Fruit fly (Drosophila melanogaster) whole organism, embryonic: Measurements from ENCODE around the gene CG10347.

Experiments used
- Adf1 ChIP-seq: fragments of 200-800 bp; sonication (Bioruptor generic); IDR thresholded peaks from 2 replicates; pipeline ENCODE4 v1.3.6; 2022; ENCODE audit warnings: missing biosample characterization, missing genetic modification characterization
- Aef1 ChIP-seq: fragments of 200-800 bp; sonication (Bioruptor generic); IDR thresholded peaks from 3 replicates; pipeline ENCODE4 v1.3.6; 2022; ENCODE audit warnings: missing biosample characterization, missing genetic modification characterization
- Bgb ChIP-seq: fragments of 200-800 bp; sonication (Bioruptor generic); IDR thresholded peaks from 2 replicates; pipeline ENCODE4 v1.3.6; 2022; ENCODE audit warnings: missing biosample characterization, missing genetic modification characterization; ENCODE audit not compliant: partially characterized antibody
- CG12071 ChIP-seq: fragments of 200-800 bp; sonication (Bioruptor generic); optimal IDR thresholded peaks from 3 replicates; lab custom pipeline; 2018; ENCODE audit warnings: missing biosample characterization, mild to moderate bottlenecking, missing genetic modification characterization
- CG14667 ChIP-seq: fragments of 200-800 bp; sonication (Bioruptor generic); IDR thresholded peaks from 2 replicates; pipeline ENCODE4 v1.3.6; 2022; ENCODE audit warnings: missing biosample characterization, missing genetic modification characterization
- CG16863 ChIP-seq: fragments of 200-800 bp; sonication (Bioruptor generic); optimal IDR thresholded peaks from 3 replicates; lab custom pipeline; 2016; ENCODE audit warnings: missing biosample characterization, missing genetic modification characterization
- CG17385 ChIP-seq: fragments of 200-800 bp; sonication (Bioruptor generic); optimal IDR thresholded peaks from 3 replicates; lab custom pipeline; 2018; ENCODE audit warnings: missing biosample characterization, mild to moderate bottlenecking, missing genetic modification characterization
- CG18764 ChIP-seq: fragments of 200-800 bp; sonication (Bioruptor generic); optimal IDR thresholded peaks from 3 replicates; lab custom pipeline; 2016; ENCODE audit warnings: missing biosample characterization, missing genetic modification characterization
- CG30403 ChIP-seq: fragments of 200-800 bp; sonication (Bioruptor generic); optimal IDR thresholded peaks from 3 replicates; lab custom pipeline; 2016; ENCODE audit warnings: missing biosample characterization, missing genetic modification characterization
- CG32772 ChIP-seq: fragments of 200-800 bp; sonication (Bioruptor generic); IDR thresholded peaks from 2 replicates; pipeline ENCODE4 v1.3.6; 2022; ENCODE audit warnings: missing biosample characterization, missing genetic modification characterization
- CG6689 ChIP-seq: fragments of 200-800 bp; sonication (Bioruptor generic); IDR thresholded peaks from 2 replicates; pipeline ENCODE4 v1.3.6; 2022; ENCODE audit warnings: missing biosample characterization, missing genetic modification characterization
- CG7839 ChIP-seq: fragments of 200-800 bp; sonication (Bioruptor generic); optimal IDR thresholded peaks from 3 replicates; lab custom pipeline; 2018; ENCODE audit warnings: missing biosample characterization, mild to moderate bottlenecking, missing genetic modification characterization, moderate library complexity
- CG8944 ChIP-seq: fragments of 200-800 bp; sonication (Bioruptor generic); optimal IDR thresholded peaks from 3 replicates; lab custom pipeline; 2016; ENCODE audit warnings: missing biosample characterization, missing genetic modification characterization
- D19A ChIP-seq: fragments of 200-800 bp; optimal IDR thresholded peaks from 3 replicates; lab custom pipeline; 2019; ENCODE audit warnings: missing biosample characterization, mild to moderate bottlenecking, missing genetic modification characterization, moderate library complexity
- Dfd ChIP-seq, 2 experiments: fragments of >200 bp; optimal IDR thresholded peaks; 2 replicates each; lab custom pipeline; 2017; ENCODE audit warnings: missing biosample characterization in 2 of 2, missing genetic modification characterization in 2 of 2
- Dip2 ChIP-seq: fragments of 200-800 bp; sonication (Bioruptor generic); IDR thresholded peaks from 2 replicates; pipeline ENCODE4 v1.3.6; 2022; ENCODE audit warnings: missing biosample characterization, missing genetic modification characterization
- Gsc ChIP-seq: fragments of 200-800 bp; sonication (Bioruptor generic); IDR thresholded peaks from 2 replicates; pipeline ENCODE4 v1.3.6; 2022; ENCODE audit warnings: missing biosample characterization, missing genetic modification characterization
- H15 ChIP-seq: fragments of 200-800 bp; sonication (Bioruptor generic); IDR thresholded peaks from 3 replicates; pipeline ENCODE4 v1.3.6; 2022; ENCODE audit warnings: missing biosample characterization, missing genetic modification characterization
- Hr3 ChIP-seq: fragments of 200-800 bp; sonication (Bioruptor generic); optimal IDR thresholded peaks from 3 replicates; lab custom pipeline; 2016; ENCODE audit warnings: missing biosample characterization, missing genetic modification characterization
- Mad ChIP-seq: fragments of 200-800 bp; sonication (Bioruptor generic); optimal IDR thresholded peaks from 2 replicates; lab custom pipeline; 2016; ENCODE audit warnings: missing biosample characterization, missing genetic modification characterization
- Myb ChIP-seq: fragments of 200-800 bp; sonication (Bioruptor generic); optimal IDR thresholded peaks from 2 replicates; lab custom pipeline; 2016; ENCODE audit warnings: missing biosample characterization, missing genetic modification characterization
- NFAT ChIP-seq: fragments of 200-800 bp; sonication (Bioruptor generic); IDR thresholded peaks from 2 replicates; pipeline ENCODE4 v1.3.6; 2022; ENCODE audit warnings: missing biosample characterization, missing genetic modification characterization
- Nf-YA ChIP-seq: fragments of 200-800 bp; sonication (Bioruptor generic); IDR thresholded peaks from 2 replicates; pipeline ENCODE4 v1.3.6; 2022; ENCODE audit warnings: missing biosample characterization, missing genetic modification characterization
- Oli ChIP-seq: fragments of 200-800 bp; sonication (Bioruptor generic); optimal IDR thresholded peaks from 2 replicates; lab custom pipeline; 2018; ENCODE audit warnings: missing biosample characterization, mild to moderate bottlenecking, missing genetic modification characterization, moderate library complexity
- Ravus ChIP-seq: fragments of 200-800 bp; sonication (Bioruptor generic); IDR thresholded peaks from 2 replicates; pipeline ENCODE4 v1.3.6; 2022; ENCODE audit warnings: missing biosample characterization, missing genetic modification characterization
- Spps ChIP-seq: fragments of 200-800 bp; sonication (Bioruptor generic); optimal IDR thresholded peaks from 2 replicates; lab custom pipeline; 2018; ENCODE audit warnings: missing biosample characterization, mild to moderate bottlenecking, missing genetic modification characterization
- Trl ChIP-seq, 3 experiments: fragments of >200 bp in 2 of 3; fragments of 200-800 bp in 1 of 3; sonication (Bioruptor generic) in 1 of 3; optimal IDR thresholded peaks; 2 replicates in 1 of 3; 3 replicates in 2 of 3; lab custom pipeline; 2016 to 2017; ENCODE audit warnings: missing biosample characterization in 1 of 3, missing genetic modification characterization in 1 of 3
- Xrp1 ChIP-seq: fragments of 200-800 bp; sonication (Bioruptor generic); IDR thresholded peaks from 2 replicates; pipeline ENCODE4 v1.3.6; 2022; ENCODE audit warnings: missing biosample characterization, missing genetic modification characterization
- ase ChIP-seq: fragments of 200-800 bp; sonication (Bioruptor generic); IDR thresholded peaks from 3 replicates; pipeline ENCODE4 v1.3.6; 2022; ENCODE audit warnings: missing biosample characterization, missing genetic modification characterization
- bsh ChIP-seq, 2 experiments: fragments of 200-800 bp; sonication (Bioruptor generic); optimal IDR thresholded peaks; 2 replicates each; lab custom pipeline; 2017 to 2018; ENCODE audit warnings: mild to moderate bottlenecking in 2 of 2, missing biosample characterization in 2 of 2, missing genetic modification characterization in 2 of 2, moderate library complexity in 1 of 2
- ci ChIP-seq: fragments of 200-800 bp; sonication (Bioruptor generic); IDR thresholded peaks from 3 replicates; pipeline ENCODE4 v1.3.6; 2022; ENCODE audit warnings: missing biosample characterization, missing genetic modification characterization
- crol ChIP-seq: fragments of 200-800 bp; sonication (Bioruptor generic); IDR thresholded peaks from 2 replicates; pipeline ENCODE4 v1.3.6; 2022; ENCODE audit warnings: missing biosample characterization, missing genetic modification characterization
- dmrt99B ChIP-seq: fragments of 200-800 bp; sonication (Bioruptor generic); optimal IDR thresholded peaks from 2 replicates; lab custom pipeline; 2018; ENCODE audit warnings: missing biosample characterization, mild to moderate bottlenecking, missing genetic modification characterization, moderate library complexity
- eve ChIP-seq, 2 experiments: fragments of >200 bp; optimal IDR thresholded peaks; 2 replicates each; lab custom pipeline; 2017; ENCODE audit warnings: missing biosample characterization in 2 of 2, missing genetic modification characterization in 2 of 2
- ewg ChIP-seq: fragments of 200-800 bp; sonication (Bioruptor generic); optimal IDR thresholded peaks from 3 replicates; lab custom pipeline; 2017; ENCODE audit warnings: mild to moderate bottlenecking, missing biosample characterization, missing genetic modification reagents, missing genetic modification characterization
- fd96Cb ChIP-seq: fragments of 200-800 bp; sonication (Bioruptor generic); optimal IDR thresholded peaks from 2 replicates; lab custom pipeline; 2018; ENCODE audit warnings: missing biosample characterization, mild to moderate bottlenecking, missing genetic modification characterization, moderate library complexity
- gro ChIP-seq: fragments of 200-800 bp; sonication (Bioruptor generic); optimal IDR thresholded peaks from 2 replicates; lab custom pipeline; 2016; ENCODE audit warnings: missing biosample characterization, missing genetic modification characterization
- lab ChIP-seq: fragments of 200-800 bp; sonication (Bioruptor generic); optimal IDR thresholded peaks from 3 replicates; lab custom pipeline; 2017; ENCODE audit warnings: missing biosample characterization, missing genetic modification characterization, mild to moderate bottlenecking, moderate library complexity, missing genetic modification reagents
- mam ChIP-seq: fragments of 200-800 bp; sonication (Bioruptor generic); optimal IDR thresholded peaks from 3 replicates; lab custom pipeline; 2016; ENCODE audit warnings: missing biosample characterization, missing genetic modification characterization
- nom ChIP-seq: fragments of 200-800 bp; sonication (Bioruptor generic); optimal IDR thresholded peaks from 2 replicates; lab custom pipeline; 2017; ENCODE audit warnings: missing biosample characterization, missing genetic modification characterization, mild to moderate bottlenecking, moderate library complexity, missing genetic modification reagents
- pfk ChIP-seq: fragments of 200-800 bp; sonication (Bioruptor generic); optimal IDR thresholded peaks from 2 replicates; lab custom pipeline; 2018; ENCODE audit warnings: missing biosample characterization, mild to moderate bottlenecking, missing genetic modification characterization, moderate library complexity
- pum ChIP-seq: fragments of 200-800 bp; sonication (Bioruptor generic); optimal IDR thresholded peaks from 2 replicates; lab custom pipeline; 2016; ENCODE audit warnings: missing biosample characterization, missing genetic modification characterization
- rib ChIP-seq: fragments of 200-800 bp; sonication (Bioruptor generic); IDR thresholded peaks from 2 replicates; pipeline ENCODE4 v1.3.6; 2022; ENCODE audit warnings: missing biosample characterization, missing genetic modification characterization
- run ChIP-seq: fragments of 200-800 bp; sonication (Bioruptor generic); optimal IDR thresholded peaks from 3 replicates; lab custom pipeline; 2018; ENCODE audit warnings: missing biosample characterization, mild to moderate bottlenecking, missing genetic modification characterization
- stwl ChIP-seq: fragments of 200-800 bp; sonication (Bioruptor generic); optimal IDR thresholded peaks from 3 replicates; lab custom pipeline; 2018; ENCODE audit warnings: missing biosample characterization, mild to moderate bottlenecking, missing genetic modification characterization, moderate library complexity
- tgo ChIP-seq: fragments of 200-800 bp; sonication (Bioruptor generic); IDR thresholded peaks from 3 replicates; pipeline ENCODE4 v1.3.6; 2022; ENCODE audit warnings: missing biosample characterization, missing genetic modification characterization
- tll ChIP-seq, 2 experiments: fragments of 200-800 bp in 1 of 2; fragments of >200 bp in 1 of 2; sonication (Bioruptor generic) in 1 of 2; optimal IDR thresholded peaks; 2 replicates each; lab custom pipeline; 2017 to 2019; ENCODE audit warnings: missing biosample characterization in 2 of 2, missing genetic modification characterization in 2 of 2, mild to moderate bottlenecking in 1 of 2, moderate library complexity in 1 of 2
- tx ChIP-seq: fragments of 200-800 bp; sonication (Bioruptor generic); optimal IDR thresholded peaks from 2 replicates; lab custom pipeline; 2016; ENCODE audit warnings: missing biosample characterization, missing genetic modification characterization
- wdn ChIP-seq: fragments of 200-800 bp; sonication (Bioruptor generic); IDR thresholded peaks from 2 replicates; pipeline ENCODE4 v1.3.6; 2022; ENCODE audit warnings: missing biosample characterization, missing genetic modification characterization

Gene CG10347

dm6 chrX:11846049-11846718, 8.5 kb downstream of the CG10347 start, which contains the start of gene CG15740 (continued):
- TF ChIP-seq CG32772 (GFP tag; lab: Robert Waterston, UW) (0 out of 2 replicates have a peak, but pooled peaks have one; percentile 20), CG6689 (GFP tag; lab: Robert Waterston, UW) (peak; percentile 66), gro (no peak), CG30403 (peak; percentile 61), stwl (tag; lab: Kevin White, UChicago) (no peak), pfk (GFP tag; lab: Kevin White, UChicago) (no peak), Xrp1 (peak; percentile 39; the same call in 1 of the 2 replicates), CG14667 (GFP tag; lab: Robert Waterston, UW) (peak; percentile 35; the same call in 1 of the 2 replicates), D19A (tag; lab: Kevin White, UChicago) (no peak), CG7839 (tag; lab: Kevin White, UChicago) (peak; percentile 55), dmrt99B (tag; lab: Kevin White, UChicago) (peak; percentile 79), Trl (optimal IDR thresholded peaks at IDR 0.05; lab: Kevin White, UChicago) (no peak), Trl (GFP tag; optimal IDR thresholded peaks at IDR 0.05; lab: Kevin White, UChicago) (peak; percentile 46), Ravus (GFP tag; lab: Robert Waterston, UW) (no peak; the same call in 1 of the 2 replicates), Aef1 (peak; percentile 63), mam (GFP tag; lab: Kevin White, UChicago) (peak; percentile 23), pum (GFP tag; lab: Kevin White, UChicago) (peak; percentile 46), eve (GFP tag; optimal IDR thresholded peaks at IDR 0.05; lab: Kevin White, UChicago) (no peak), CG8944 (no peak), CG12071 (GFP tag; lab: Kevin White, UChicago) (no peak), Dip2 (GFP tag; lab: Robert Waterston, UW) (no peak), CG17385 (peak; percentile 8), ewg (no peak), Mad (GFP tag; lab: Kevin White, UChicago) (no peak), Adf1 (no peak), Spps (tag; lab: Kevin White, UChicago) (no peak), lab (peak; percentile 12), CG18764 (GFP tag; lab: Kevin White, UChicago) (no peak), rib (GFP tag; lab: Robert Waterston, UW) (no peak), H15 (GFP tag; lab: Robert Waterston, UW) (peak; percentile 61; the same call in 1 of the 3 replicates), wdn (GFP tag; lab: Robert Waterston, UW) (0 out of 2 replicates have a peak, but pooled peaks have one; percentile 10), Dfd (GFP tag; optimal IDR thresholded peaks at IDR 0.05; lab: Kevin White, UChicago) (no peak), ase (0 out of 3 replicates have a peak, but pooled peaks have one; percentile 42), NFAT (no peak), tx (no peak), ci (GFP tag; lab: Robert Waterston, UW) (peak; percentile 62; the same call in 1 of the 3 replicates), fd96Cb (tag; lab: Kevin White, UChicago) (peak; percentile 14), tgo (GFP tag; lab: Robert Waterston, UW) (peak; percentile 45; the same call in 2 of the 3 replicates), tll (GFP tag; optimal IDR thresholded peaks at IDR 0.05; lab: Kevin White, UChicago) (no peak), Nf-YA (peak; percentile 50; the same call in 1 of the 2 replicates), CG16863 (GFP tag; lab: Kevin White, UChicago) (peak; percentile 29), bsh (GFP tag; optimal IDR thresholded peaks at IDR 0.05; lab: Kevin White, UChicago) (no peak), run (no peak), Bgb (no peak), Hr3 (peak; percentile 13), Gsc (GFP tag; lab: Robert Waterston, UW) (no peak), nom (GFP tag; lab: Kevin White, UChicago) (no peak), Oli (tag; lab: Kevin White, UChicago) (peak; percentile 58), Myb (GFP tag; lab: Kevin White, UChicago) (no peak), crol (GFP tag; lab: Robert Waterston, UW) (0 out of 2 replicates have a peak, but pooled peaks have one; percentile 23)
